Fruit fly (Drosophila melanogaster) whole organism, embryonic: Measurements from ENCODE around the gene Dlip2.

ENCODE experiments used
- Atf3 ChIP-seq: fragments of 200-800 bp; sonication (Bioruptor generic); optimal IDR thresholded peaks from 3 replicates; lab custom pipeline; 2016; ENCODE audit warnings: missing biosample characterization, missing genetic modification characterization
- CG10147 ChIP-seq: fragments of 200-800 bp; sonication (Bioruptor generic); optimal IDR thresholded peaks from 2 replicates; lab custom pipeline; 2019; ENCODE audit warnings: missing biosample characterization, mild to moderate bottlenecking, missing genetic modification characterization, moderate library complexity
- CG10565 ChIP-seq: fragments of 200-800 bp; sonication (Bioruptor generic); optimal IDR thresholded peaks from 3 replicates; lab custom pipeline; 2016; ENCODE audit warnings: missing biosample characterization, mild to moderate bottlenecking, missing genetic modification characterization
- CG11695 ChIP-seq: fragments of 200-800 bp; sonication (Bioruptor generic); IDR thresholded peaks from 3 replicates; pipeline ENCODE4 v1.3.6; 2022; ENCODE audit warnings: missing biosample characterization, missing genetic modification characterization
- CG1233 ChIP-seq: fragments of 200-800 bp; sonication (Bioruptor generic); optimal IDR thresholded peaks from 4 replicates; lab custom pipeline; 2018; ENCODE audit warnings: missing biosample characterization, mild to moderate bottlenecking, missing genetic modification characterization
- CG12744 ChIP-seq: fragments of 200-800 bp; sonication (Bioruptor generic); optimal IDR thresholded peaks from 2 replicates; lab custom pipeline; 2016; ENCODE audit warnings: missing biosample characterization, missing genetic modification characterization
- CG15514 ChIP-seq: fragments of 200-800 bp; sonication (Bioruptor generic); optimal IDR thresholded peaks from 3 replicates; lab custom pipeline; 2017; ENCODE audit warnings: missing biosample characterization, missing genetic modification characterization, mild to moderate bottlenecking, moderate library complexity, missing genetic modification reagents
- CG15696 ChIP-seq: fragments of 200-800 bp; sonication (Bioruptor generic); optimal IDR thresholded peaks from 2 replicates; lab custom pipeline; 2019; ENCODE audit warnings: missing biosample characterization, mild to moderate bottlenecking, missing genetic modification characterization, moderate library complexity
- CG16863 ChIP-seq: fragments of 200-800 bp; sonication (Bioruptor generic); optimal IDR thresholded peaks from 3 replicates; lab custom pipeline; 2016; ENCODE audit warnings: missing biosample characterization, missing genetic modification characterization
- CG17359 ChIP-seq: fragments of 200-800 bp; sonication (Bioruptor generic); optimal IDR thresholded peaks from 3 replicates; lab custom pipeline; 2018; ENCODE audit warnings: missing biosample characterization, mild to moderate bottlenecking, missing genetic modification characterization, moderate library complexity
- CG17612 ChIP-seq: fragments of 200-800 bp; sonication (Bioruptor generic); IDR thresholded peaks from 2 replicates; pipeline ENCODE4 v1.3.6; 2022; ENCODE audit warnings: missing biosample characterization, missing genetic modification characterization
- CG2712 ChIP-seq: fragments of 200-800 bp; optimal IDR thresholded peaks from 3 replicates; lab custom pipeline; 2019; ENCODE audit warnings: missing biosample characterization, mild to moderate bottlenecking, missing genetic modification characterization, moderate library complexity
- CG31365 ChIP-seq: fragments of 200-800 bp; sonication (Bioruptor generic); optimal IDR thresholded peaks from 2 replicates; lab custom pipeline; 2018; ENCODE audit warnings: missing biosample characterization, mild to moderate bottlenecking, missing genetic modification characterization
- CG3838 ChIP-seq: fragments of 200-800 bp; sonication (Bioruptor generic); optimal IDR thresholded peaks from 3 replicates; lab custom pipeline; 2016; ENCODE audit warnings: missing biosample characterization, missing genetic modification characterization
- CG3995 ChIP-seq: fragments of 200-800 bp; sonication (Bioruptor generic); optimal IDR thresholded peaks from 3 replicates; lab custom pipeline; 2016; ENCODE audit warnings: missing biosample characterization, missing genetic modification characterization
- CG4404 ChIP-seq: fragments of 200-800 bp; sonication (Bioruptor generic); IDR thresholded peaks from 2 replicates; pipeline ENCODE4 v1.3.6; 2022; ENCODE audit warnings: missing biosample characterization, missing genetic modification characterization
- CG4730 ChIP-seq: fragments of 200-800 bp; sonication (Bioruptor generic); IDR thresholded peaks from 2 replicates; pipeline ENCODE4 v1.3.6; 2022; ENCODE audit warnings: missing biosample characterization, missing genetic modification characterization
- CG5180 ChIP-seq: fragments of 200-800 bp; sonication (Bioruptor generic); optimal IDR thresholded peaks from 3 replicates; lab custom pipeline; 2017; ENCODE audit warnings: missing biosample characterization, missing genetic modification characterization, mild to moderate bottlenecking, moderate library complexity, missing genetic modification reagents
- CG6854 ChIP-seq: fragments of 200-800 bp; sonication (Bioruptor generic); optimal IDR thresholded peaks from 3 replicates; lab custom pipeline; 2017; ENCODE audit warnings: missing biosample characterization, mild to moderate bottlenecking, missing genetic modification characterization
- CG7928 ChIP-seq: fragments of 200-800 bp; sonication (Bioruptor generic); optimal IDR thresholded peaks from 2 replicates; lab custom pipeline; 2017; ENCODE audit warnings: missing biosample characterization, mild to moderate bottlenecking, missing genetic modification characterization
- CG8281 ChIP-seq: fragments of 200-800 bp; sonication (Bioruptor generic); optimal IDR thresholded peaks from 2 replicates; lab custom pipeline; 2018; ENCODE audit warnings: missing biosample characterization, mild to moderate bottlenecking, missing genetic modification characterization, moderate library complexity
- CG8359 ChIP-seq: fragments of 200-800 bp; sonication (Bioruptor generic); optimal IDR thresholded peaks from 2 replicates; lab custom pipeline; 2017; ENCODE audit warnings: missing biosample characterization, mild to moderate bottlenecking, missing genetic modification characterization, borderline replicate concordance
- CG8765 ChIP-seq: fragments of 200-800 bp; sonication (Bioruptor generic); IDR thresholded peaks from 2 replicates; pipeline ENCODE4 v1.3.6; 2022; ENCODE audit warnings: missing biosample characterization, missing genetic modification characterization
- Dll ChIP-seq: fragments of 200-800 bp; sonication (Bioruptor generic); IDR thresholded peaks from 4 replicates; pipeline ENCODE4 v1.3.6; 2022; ENCODE audit warnings: missing biosample characterization, missing genetic modification characterization; ENCODE audit not compliant: partially characterized antibody
- Elba2 ChIP-seq: fragments of 200-800 bp; sonication (Bioruptor generic); optimal IDR thresholded peaks from 3 replicates; lab custom pipeline; 2016; ENCODE audit warnings: missing biosample characterization, missing genetic modification characterization
- HLH54F ChIP-seq: fragments of 200-800 bp; sonication (Bioruptor generic); optimal IDR thresholded peaks from 3 replicates; lab custom pipeline; 2016; ENCODE audit warnings: missing biosample characterization, missing genetic modification characterization
- Optix ChIP-seq: fragments of 200-800 bp; sonication (Bioruptor generic); IDR thresholded peaks from 3 replicates; pipeline ENCODE4 v1.3.6; 2022; ENCODE audit warnings: missing biosample characterization, missing genetic modification characterization
- PHDP ChIP-seq: fragments of 200-800 bp; sonication (Bioruptor generic); optimal IDR thresholded peaks from 3 replicates; lab custom pipeline; 2018; ENCODE audit warnings: missing biosample characterization, mild to moderate bottlenecking, missing genetic modification characterization, moderate library complexity
- Ptx1 ChIP-seq: fragments of 200-800 bp; sonication (Bioruptor generic); IDR thresholded peaks from 2 replicates; pipeline ENCODE4 v1.3.6; 2022; ENCODE audit warnings: missing biosample characterization, missing genetic modification characterization
- Sin3A ChIP-seq: fragments of >200 bp; optimal IDR thresholded peaks from 2 replicates; lab custom pipeline; 2018
- TFAM ChIP-seq: fragments of 200-800 bp; sonication (Bioruptor generic); optimal IDR thresholded peaks from 2 replicates; lab custom pipeline; 2017; ENCODE audit warnings: missing biosample characterization, missing genetic modification characterization, inconsistent platforms
- Vsx1 ChIP-seq: fragments of 200-800 bp; sonication (Bioruptor generic); optimal IDR thresholded peaks from 2 replicates; lab custom pipeline; 2017; ENCODE audit warnings: missing biosample characterization, mild to moderate bottlenecking, missing genetic modification characterization, missing genetic modification reagents
- al ChIP-seq: fragments of 200-800 bp; sonication (Bioruptor generic); IDR thresholded peaks from 2 replicates; pipeline ENCODE4 v1.3.6; 2022; ENCODE audit warnings: missing biosample characterization, missing genetic modification characterization
- ase ChIP-seq: fragments of 200-800 bp; sonication (Bioruptor generic); IDR thresholded peaks from 3 replicates; pipeline ENCODE4 v1.3.6; 2022; ENCODE audit warnings: missing biosample characterization, missing genetic modification characterization
- bbx ChIP-seq: fragments of 200-800 bp; sonication (Bioruptor generic); IDR thresholded peaks from 2 replicates; pipeline ENCODE4 v1.3.6; 2022; ENCODE audit warnings: missing biosample characterization, missing genetic modification characterization; ENCODE audit not compliant: partially characterized antibody
- bowl ChIP-seq: fragments of 200-800 bp; sonication (Bioruptor generic); IDR thresholded peaks from 2 replicates; pipeline ENCODE4 v1.3.6; 2022; ENCODE audit warnings: missing biosample characterization, missing genetic modification characterization
- chn ChIP-seq: fragments of 200-800 bp; sonication (Bioruptor generic); optimal IDR thresholded peaks from 2 replicates; lab custom pipeline; 2016; ENCODE audit warnings: missing biosample characterization, missing genetic modification characterization
- fd102C ChIP-seq: fragments of 200-800 bp; sonication (Bioruptor generic); optimal IDR thresholded peaks from 2 replicates; lab custom pipeline; 2018; ENCODE audit warnings: missing biosample characterization, mild to moderate bottlenecking, missing genetic modification characterization, moderate library complexity
- fd96Cb ChIP-seq: fragments of 200-800 bp; sonication (Bioruptor generic); optimal IDR thresholded peaks from 2 replicates; lab custom pipeline; 2018; ENCODE audit warnings: missing biosample characterization, mild to moderate bottlenecking, missing genetic modification characterization, moderate library complexity
- ftz-f1 ChIP-seq: fragments of 200-800 bp; sonication (Bioruptor generic); optimal IDR thresholded peaks from 2 replicates; lab custom pipeline; 2016; ENCODE audit warnings: missing biosample characterization, missing genetic modification characterization
- hth ChIP-seq: fragments of >200 bp; optimal IDR thresholded peaks from 2 replicates; lab custom pipeline; 2017; ENCODE audit warnings: inconsistent platforms
- nmo ChIP-seq: fragments of 200-800 bp; sonication (Bioruptor generic); optimal IDR thresholded peaks from 2 replicates; lab custom pipeline; 2018; ENCODE audit warnings: missing biosample characterization, mild to moderate bottlenecking, missing genetic modification characterization, moderate library complexity
- org-1 ChIP-seq: fragments of 200-800 bp; sonication (Bioruptor generic); optimal IDR thresholded peaks from 2 replicates; lab custom pipeline; 2017; ENCODE audit warnings: missing biosample characterization, missing genetic modification characterization
- prd ChIP-seq, 3 experiments: fragments of >200 bp in 2 of 3; fragments of 200-800 bp in 1 of 3; sonication (Bioruptor generic) in 1 of 3; optimal IDR thresholded peaks in 2 of 3; IDR thresholded peaks in 1 of 3; 2 replicates in 2 of 3; 3 replicates in 1 of 3; pipeline versions ENCODE4 v1.3.6 to Lab custom; 2017 to 2022; ENCODE audit warnings: missing biosample characterization in 1 of 3, missing genetic modification characterization in 1 of 3
- repo ChIP-seq: fragments of 200-800 bp; sonication (Bioruptor generic); optimal IDR thresholded peaks from 2 replicates; lab custom pipeline; 2016; ENCODE audit warnings: missing biosample characterization, missing genetic modification characterization
- sd ChIP-seq: fragments of 200-800 bp; sonication (Bioruptor generic); optimal IDR thresholded peaks from 3 replicates; lab custom pipeline; 2018; ENCODE audit warnings: missing biosample characterization, mild to moderate bottlenecking, missing genetic modification characterization, moderate library complexity
- tin ChIP-seq: fragments of 200-800 bp; sonication (Bioruptor generic); optimal IDR thresholded peaks from 3 replicates; lab custom pipeline; 2016; ENCODE audit warnings: missing biosample characterization, missing genetic modification characterization
- toy ChIP-seq: fragments of 200-800 bp; sonication (Bioruptor generic); IDR thresholded peaks from 2 replicates; pipeline ENCODE4 v1.3.6; 2022; ENCODE audit warnings: missing biosample characterization, missing genetic modification characterization
- ttk ChIP-seq: fragments of 200-800 bp; sonication (Bioruptor generic); IDR thresholded peaks from 2 replicates; pipeline ENCODE4 v2.1.2; 2022; ENCODE audit warnings: missing biosample characterization, missing genetic modification characterization

Dlip2 gene

DNA sequence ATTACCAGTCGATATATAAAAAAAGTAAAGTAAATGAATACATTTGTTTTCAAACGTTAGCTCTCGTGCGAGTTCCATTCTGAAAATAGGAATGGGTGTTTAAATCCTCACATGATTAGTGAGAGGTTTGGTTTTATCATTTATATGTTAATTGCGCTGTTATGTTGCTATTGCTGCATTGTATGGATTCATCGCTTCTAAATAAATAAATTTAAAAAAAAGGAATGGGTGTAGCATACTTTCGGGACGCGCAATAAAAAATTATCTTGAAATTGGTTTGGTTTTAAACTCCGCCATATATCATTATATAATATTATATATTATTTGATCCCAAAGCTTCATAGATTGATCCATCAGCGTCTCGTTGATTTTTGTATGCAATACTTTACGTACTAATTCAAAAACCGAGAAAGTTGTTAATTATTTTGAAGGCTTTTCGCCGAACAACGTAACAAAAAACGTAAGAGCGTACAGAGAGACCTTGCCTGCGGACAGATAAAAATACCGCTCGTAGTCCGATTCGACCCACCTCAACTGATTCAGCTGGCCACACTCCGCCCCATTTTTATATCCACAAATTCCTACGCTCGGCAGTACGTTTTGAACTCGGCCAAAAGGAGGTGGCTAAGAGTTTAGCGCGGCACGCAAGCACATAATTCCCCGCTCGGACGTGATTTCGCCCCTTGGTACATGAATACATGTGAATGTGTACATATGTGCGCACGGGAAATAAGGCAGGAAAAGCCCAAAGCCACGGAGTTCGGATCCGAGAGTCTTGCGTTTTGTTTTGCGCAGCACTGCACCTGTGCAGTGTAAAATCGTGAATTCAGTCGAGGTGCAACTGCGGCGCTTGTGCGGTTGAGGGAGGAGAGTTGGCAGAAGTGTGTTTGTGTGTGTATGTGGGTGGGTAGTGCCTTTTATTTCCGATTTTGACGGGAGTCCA is 13.8 kb upstream of the Dlip2 start, which contains the start of gene smash (continued):
- TF ChIP-seq CG3838 (no peak), chn (peak; percentile 51), Dll (0 out of 4 replicates have a peak, but pooled peaks have one; percentile 34), CG11695 (GFP tag; lab: Robert Waterston, UW) (no peak), CG12744 (GFP tag; lab: Kevin White, UChicago) (no peak), CG8281 (tag; lab: Kevin White, UChicago) (no peak), CG15514 (peak; percentile 76), CG1233 (GFP tag; lab: Kevin White, UChicago) (no peak), fd96Cb (no peak), al (GFP tag; lab: Robert Waterston, UW) (no peak), Optix (GFP tag; lab: Robert Waterston, UW) (no peak), CG8765 (GFP tag; lab: Robert Waterston, UW) (no peak), bbx (GFP tag; lab: Robert Waterston, UW) (peak; percentile 67), repo (GFP tag; lab: Kevin White, UChicago) (peak; percentile 44), org-1 (GFP tag; lab: Kevin White, UChicago) (peak; percentile 52), TFAM (no peak), Ptx1 (GFP tag; lab: Robert Waterston, UW) (no peak), Elba2 (GFP tag; lab: Kevin White, UChicago) (no peak), CG2712 (peak; percentile 14), CG10565 (no peak), toy (GFP tag; lab: Robert Waterston, UW) (no peak), CG31365 (tag; lab: Kevin White, UChicago) (no peak), PHDP (tag; lab: Kevin White, UChicago) (peak; percentile 23), CG10147 (GFP tag; lab: Kevin White, UChicago) (no peak), CG17359 (peak; percentile 27), tin (GFP tag; lab: Kevin White, UChicago) (no peak), bowl (no peak), ase (no peak), Atf3 (GFP tag; lab: Kevin White, UChicago) (no peak), prd (optimal IDR thresholded peaks at IDR 0.05; lab: Kevin White, UChicago) (no peak), prd (GFP tag; IDR thresholded peaks at IDR 0.05; lab: Robert Waterston, UW) (peak; percentile 31; the same call in 1 of the 3 replicates), CG7928 (no peak), CG8359 (GFP tag; lab: Kevin White, UChicago) (no peak), sd (peak; percentile 98), Vsx1 (GFP tag; lab: Kevin White, UChicago) (no peak), HLH54F (GFP tag; lab: Kevin White, UChicago) (no peak), hth (lab: Kevin White, UChicago) (no peak), CG3995 (GFP tag; lab: Kevin White, UChicago) (peak; percentile 32), ftz-f1 (GFP tag; lab: Kevin White, UChicago) (peak; percentile 67), CG4404 (GFP tag; lab: Robert Waterston, UW) (no peak), CG15696 (tag; lab: Kevin White, UChicago) (no peak), ttk (GFP tag; lab: Robert Waterston, UW) (peak; percentile 37; the same call in 1 of the 2 replicates), CG6854 (GFP tag; lab: Kevin White, UChicago) (peak; percentile 45), nmo (GFP tag; lab: Kevin White, UChicago) (peak; percentile 58), CG16863 (GFP tag; lab: Kevin White, UChicago) (no peak), Sin3A (lab: Kevin White, UChicago) (no peak), fd102C (GFP tag; lab: Kevin White, UChicago) (peak; percentile 8), CG4730 (GFP tag; lab: Robert Waterston, UW) (no peak), CG17612 (GFP tag; lab: Robert Waterston, UW) (peak; percentile 8; the same call in 1 of the 2 replicates), CG5180 (no peak)
